Fruit fly (Drosophila melanogaster) whole organism, adult: ENCODE data around the gene CG5810.

ENCODE experiments used
- CG11617 ChIP-seq: fragments of 200-800 bp; sonication (Bioruptor generic); optimal IDR thresholded peaks from 2 replicates; lab custom pipeline; 2017; ENCODE audit warnings: mild to moderate bottlenecking, missing biosample characterization, missing genetic modification reagents, missing genetic modification characterization
- CG12768 ChIP-seq: fragments of 200-800 bp; sonication (Bioruptor generic); optimal IDR thresholded peaks from 2 replicates; lab custom pipeline; 2017; ENCODE audit warnings: missing biosample characterization, missing genetic modification characterization, mild to moderate bottlenecking, moderate library complexity, missing genetic modification reagents
- CG14711 ChIP-seq: fragments of 200-800 bp; sonication (Bioruptor generic); optimal IDR thresholded peaks from 2 replicates; lab custom pipeline; 2018; ENCODE audit warnings: missing biosample characterization, mild to moderate bottlenecking, missing genetic modification characterization, moderate library complexity
- CG1620 ChIP-seq: fragments of 200-800 bp; sonication (Bioruptor generic); optimal IDR thresholded peaks from 2 replicates; lab custom pipeline; 2016; ENCODE audit warnings: missing biosample characterization, missing genetic modification characterization
- CG33017 ChIP-seq: fragments of 200-800 bp; sonication (Bioruptor generic); optimal IDR thresholded peaks from 2 replicates; lab custom pipeline; 2018; ENCODE audit warnings: missing biosample characterization, mild to moderate bottlenecking, missing genetic modification characterization, moderate library complexity
- CG5204 ChIP-seq: fragments of 200-800 bp; sonication (Bioruptor generic); optimal IDR thresholded peaks from 2 replicates; lab custom pipeline; 2016; ENCODE audit warnings: missing biosample characterization, missing genetic modification characterization
- CG7045 ChIP-seq: fragments of 200-800 bp; sonication (Bioruptor generic); optimal IDR thresholded peaks from 2 replicates; lab custom pipeline; 2017; ENCODE audit warnings: missing biosample characterization, mild to moderate bottlenecking, missing genetic modification characterization
- CG7101 ChIP-seq: fragments of 200-800 bp; sonication (Bioruptor generic); optimal IDR thresholded peaks from 2 replicates; lab custom pipeline; 2018; ENCODE audit warnings: missing biosample characterization, mild to moderate bottlenecking, missing genetic modification characterization, moderate library complexity
- Clk ChIP-seq: fragments of 200-800 bp; sonication (Bioruptor generic); optimal IDR thresholded peaks from 2 replicates; lab custom pipeline; 2017; ENCODE audit warnings: missing biosample characterization, missing genetic modification characterization
- Crg-1 ChIP-seq: fragments of 200-800 bp; sonication (Bioruptor generic); optimal IDR thresholded peaks from 2 replicates; lab custom pipeline; 2016; ENCODE audit warnings: missing biosample characterization, missing genetic modification characterization
- Hr96 ChIP-seq: fragments of 200-800 bp; sonication (Bioruptor generic); optimal IDR thresholded peaks from 2 replicates; lab custom pipeline; 2016; ENCODE audit warnings: missing biosample characterization, missing genetic modification characterization
- Mnt ChIP-seq: fragments of 200-800 bp; sonication (Bioruptor generic); optimal IDR thresholded peaks from 2 replicates; lab custom pipeline; 2016; ENCODE audit warnings: missing biosample characterization, mild to moderate bottlenecking, missing genetic modification characterization
- bab1 ChIP-seq: fragments of 200-800 bp; sonication (Bioruptor generic); optimal IDR thresholded peaks from 3 replicates; lab custom pipeline; 2019; ENCODE audit warnings: missing biosample characterization, mild to moderate bottlenecking, missing genetic modification characterization, moderate library complexity
- cic ChIP-seq: fragments of 200-800 bp; sonication (Bioruptor generic); optimal IDR thresholded peaks from 2 replicates; lab custom pipeline; 2017; ENCODE audit warnings: missing biosample characterization, mild to moderate bottlenecking, missing genetic modification characterization, moderate library complexity
- cnc ChIP-seq, 2 experiments: fragments of >200 bp; optimal IDR thresholded peaks; 2 replicates each; lab custom pipeline; 2017
- kay ChIP-seq: fragments of 200-800 bp; sonication (Bioruptor generic); peaks from one replicate; lab custom pipeline; 2016; ENCODE audit warnings: missing biosample characterization, missing genetic modification characterization, borderline replicate concordance
- ovo ChIP-seq: fragments of 200-800 bp; sonication (Bioruptor generic); optimal IDR thresholded peaks from 2 replicates; lab custom pipeline; 2016; ENCODE audit warnings: missing biosample characterization, missing genetic modification characterization
- pad ChIP-seq: fragments of 200-800 bp; sonication (Bioruptor generic); optimal IDR thresholded peaks from 3 replicates; lab custom pipeline; 2017; ENCODE audit warnings: missing biosample characterization, missing genetic modification characterization, mild to moderate bottlenecking, moderate library complexity, missing genetic modification reagents
- tj ChIP-seq: fragments of 200-800 bp; sonication (Bioruptor generic); optimal IDR thresholded peaks from 3 replicates; lab custom pipeline; 2017; ENCODE audit warnings: missing biosample characterization, mild to moderate bottlenecking, missing genetic modification characterization, moderate library complexity
- toe ChIP-seq: fragments of 200-800 bp; sonication (Bioruptor generic); optimal IDR thresholded peaks from 2 replicates; lab custom pipeline; 2016; ENCODE audit warnings: missing biosample characterization, missing genetic modification characterization

Gene CG5810

DNA sequence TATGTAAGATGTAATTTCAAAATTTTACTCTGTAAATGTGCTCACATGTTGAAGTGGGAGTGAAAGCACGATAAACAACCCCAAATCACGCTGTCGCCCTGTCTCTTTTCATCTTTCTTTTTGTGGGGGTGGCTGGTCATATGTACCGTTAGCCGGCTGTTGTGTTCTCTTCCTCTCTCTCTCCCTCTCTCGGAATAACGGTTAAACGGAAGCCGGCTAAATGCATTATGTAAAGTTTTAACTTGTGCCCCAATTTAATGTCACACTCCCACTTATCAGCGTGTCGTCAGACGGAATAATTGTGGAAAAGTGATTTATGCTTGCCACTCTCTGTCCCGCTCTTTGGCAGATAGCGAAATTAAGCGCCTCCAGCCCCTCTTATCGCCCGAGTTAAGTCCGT is 22.2 kb upstream of the CG5810 start:
- TF ChIP-seq CG11617 (GFP tag; lab: Kevin White, UChicago), result no peak
- no peak for TF ChIP-seq CG7101
- TF ChIP-seq Mnt (GFP tag; lab: Kevin White, UChicago), result no peak
- TF ChIP-seq CG12768 (GFP tag; lab: Kevin White, UChicago), result no peak
- peak; percentile 66 for TF ChIP-seq ovo (GFP tag; lab: Kevin White, UChicago)
- no peak for TF ChIP-seq Hr96 (GFP tag; lab: Kevin White, UChicago)

DNA sequence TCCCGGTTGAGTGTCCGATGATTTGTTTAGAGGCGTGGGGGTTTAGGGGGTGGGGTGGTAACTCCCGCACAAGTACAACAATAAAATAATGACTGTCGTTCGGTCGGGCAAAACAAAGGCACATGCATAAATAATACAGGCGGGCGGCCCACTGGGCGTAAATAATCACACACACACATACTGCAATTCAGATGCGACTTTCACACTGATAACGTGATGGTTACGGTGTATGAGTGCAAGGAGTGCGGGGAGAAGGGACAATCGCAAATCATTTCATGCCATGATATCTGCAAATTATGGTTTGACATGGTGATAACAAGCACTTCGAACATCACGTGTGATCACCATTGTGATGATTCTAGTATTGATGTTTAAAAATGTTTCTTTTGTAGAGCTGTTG is 13.5 kb upstream of the CG5810 start:
- TF ChIP-seq tj (GFP tag; lab: Kevin White, UChicago) (no peak), CG1620 (GFP tag; lab: Kevin White, UChicago) (no peak), pad (no peak), CG7101 (no peak), ovo (GFP tag; lab: Kevin White, UChicago) (no peak), CG14711 (no peak), CG11617 (GFP tag; lab: Kevin White, UChicago) (no peak), cic (peak; percentile 51), CG12768 (GFP tag; lab: Kevin White, UChicago) (peak; percentile 1), CG7045 (no peak), Crg-1 (no peak), Mnt (GFP tag; lab: Kevin White, UChicago) (peak; percentile 21), Clk (GFP tag; lab: Kevin White, UChicago) (no peak), Hr96 (GFP tag; lab: Kevin White, UChicago) (no peak), CG33017 (tag; lab: Kevin White, UChicago) (no peak)

DNA sequence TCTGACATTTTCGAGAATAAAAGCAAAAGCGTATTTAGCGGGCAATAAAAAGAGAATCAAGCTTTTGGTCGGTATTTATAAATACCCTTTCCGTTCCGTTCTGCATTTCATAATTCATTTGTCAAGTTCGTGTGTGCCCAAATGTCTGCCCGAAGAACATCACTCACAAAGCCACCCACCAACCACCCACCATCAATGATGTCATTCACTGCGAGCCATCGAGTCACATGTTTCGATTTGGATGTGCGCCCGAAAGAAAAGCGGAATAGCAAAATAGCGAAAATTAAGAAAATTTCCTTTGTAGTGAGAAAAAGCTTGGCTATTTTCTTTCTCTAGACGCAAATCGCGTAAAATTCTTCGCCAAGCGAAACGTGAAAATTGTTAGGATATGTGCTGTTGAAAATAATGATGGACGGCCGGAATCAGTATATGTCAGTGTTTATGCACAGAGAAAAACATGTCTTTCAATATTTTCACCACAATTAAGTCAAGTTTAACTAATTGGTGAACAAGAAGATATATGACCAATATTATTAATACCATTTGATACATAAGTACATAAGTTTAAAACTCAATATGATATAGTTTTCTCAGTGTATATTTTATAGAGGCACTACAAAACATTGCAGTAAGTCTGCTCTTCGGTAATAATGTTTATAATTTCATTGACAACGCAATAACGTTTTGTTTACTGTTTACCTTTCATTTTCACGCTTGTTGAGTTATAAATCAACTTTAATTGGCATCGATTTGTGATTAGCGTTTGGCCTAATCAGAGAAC is 12.3 kb upstream of the CG5810 start:
- TF ChIP-seq CG7101, result peak; percentile 65
- peak; percentile 27 for TF ChIP-seq tj (GFP tag; lab: Kevin White, UChicago)
- TF ChIP-seq CG33017 (tag; lab: Kevin White, UChicago), result peak; percentile 55
- no peak for TF ChIP-seq bab1 (GFP tag; lab: Kevin White, UChicago)
- TF ChIP-seq toe (GFP tag; lab: Kevin White, UChicago), result no peak
- no peak for TF ChIP-seq ovo (GFP tag; lab: Kevin White, UChicago)
- TF ChIP-seq cic, result no peak
- TF ChIP-seq Mnt (GFP tag; lab: Kevin White, UChicago), result peak; percentile 24
- peak; percentile 55 for TF ChIP-seq CG5204 (GFP tag; lab: Kevin White, UChicago)
- peak; percentile 21 for TF ChIP-seq CG12768 (GFP tag; lab: Kevin White, UChicago)
- peak; percentile 9 for TF ChIP-seq CG7045
- no peak for TF ChIP-seq CG14711
- no peak for TF ChIP-seq Hr96 (GFP tag; lab: Kevin White, UChicago)
- TF ChIP-seq Clk (GFP tag; lab: Kevin White, UChicago), result no peak
- peak; percentile 3 for TF ChIP-seq CG1620 (GFP tag; lab: Kevin White, UChicago)
- TF ChIP-seq CG11617 (GFP tag; lab: Kevin White, UChicago), result peak; percentile 66
- TF ChIP-seq kay (GFP tag; lab: Kevin White, UChicago), result no peak

DNA sequence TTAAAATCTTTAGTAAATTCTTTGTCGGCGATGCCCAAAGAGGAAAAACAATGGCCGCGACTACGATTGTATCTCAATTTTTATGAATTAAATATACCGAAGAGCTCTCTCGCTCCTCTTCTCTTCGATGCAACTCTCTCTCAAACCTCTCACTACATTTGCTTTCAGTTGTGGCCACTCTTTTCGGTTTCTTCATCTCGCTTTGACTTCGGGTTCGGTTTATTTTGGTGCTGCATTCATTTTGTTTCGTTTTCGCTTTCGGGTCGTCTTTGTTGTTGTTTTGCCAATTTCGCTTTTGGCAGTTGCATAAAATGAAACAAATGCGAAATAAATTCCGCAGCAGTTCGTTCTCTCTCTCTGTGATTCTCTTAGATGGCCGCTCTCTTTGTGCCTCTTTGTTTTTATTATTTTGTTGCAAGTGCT is 10.7 kb upstream of the CG5810 start:
- TF ChIP-seq Hr96 (GFP tag; lab: Kevin White, UChicago) (no peak), kay (GFP tag; lab: Kevin White, UChicago) (peak; percentile 35), bab1 (GFP tag; lab: Kevin White, UChicago) (peak; percentile 38), Crg-1 (no peak), CG14711 (no peak), cic (no peak), tj (GFP tag; lab: Kevin White, UChicago) (peak; percentile 52), Mnt (GFP tag; lab: Kevin White, UChicago) (no peak), ovo (GFP tag; lab: Kevin White, UChicago) (no peak), cnc (optimal IDR thresholded peaks at IDR 0.05; lab: Kevin White, UChicago) (no peak), CG7101 (peak; percentile 23), toe (GFP tag; lab: Kevin White, UChicago) (no peak), Clk (GFP tag; lab: Kevin White, UChicago) (no peak), CG5204 (GFP tag; lab: Kevin White, UChicago) (no peak), CG12768 (GFP tag; lab: Kevin White, UChicago) (peak; percentile 51), CG33017 (tag; lab: Kevin White, UChicago) (peak; percentile 61), CG7045 (peak; percentile 48), pad (no peak), CG11617 (GFP tag; lab: Kevin White, UChicago) (peak; percentile 65), CG1620 (GFP tag; lab: Kevin White, UChicago) (no peak)

DNA sequence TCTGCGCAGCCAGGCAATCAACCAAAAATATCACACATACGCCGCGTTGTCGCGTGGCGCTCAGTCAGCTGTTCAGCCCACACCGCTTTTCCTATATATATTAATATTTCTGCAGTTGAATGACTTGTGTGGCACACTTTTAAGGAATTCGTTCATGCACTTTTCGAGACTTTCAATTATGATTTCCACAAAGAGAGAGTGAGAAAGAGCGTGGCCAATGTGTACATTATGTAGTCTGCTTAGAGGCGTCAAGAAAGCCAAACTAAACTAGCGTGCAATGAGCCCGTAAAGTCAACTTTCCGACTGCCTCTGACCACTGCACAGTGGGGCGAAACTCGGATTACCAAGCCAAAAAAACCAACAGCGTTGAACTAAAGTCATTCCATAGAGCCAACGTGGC is 9.4 kb upstream of the CG5810 start:
- TF ChIP-seq kay (GFP tag; lab: Kevin White, UChicago) (no peak), ovo (GFP tag; lab: Kevin White, UChicago) (no peak), Crg-1 (no peak), CG1620 (GFP tag; lab: Kevin White, UChicago) (no peak), CG7045 (no peak), cnc (optimal IDR thresholded peaks at IDR 0.05; lab: Kevin White, UChicago) (no peak), CG33017 (tag; lab: Kevin White, UChicago) (no peak), Hr96 (GFP tag; lab: Kevin White, UChicago) (no peak), CG5204 (GFP tag; lab: Kevin White, UChicago) (no peak)

DNA sequence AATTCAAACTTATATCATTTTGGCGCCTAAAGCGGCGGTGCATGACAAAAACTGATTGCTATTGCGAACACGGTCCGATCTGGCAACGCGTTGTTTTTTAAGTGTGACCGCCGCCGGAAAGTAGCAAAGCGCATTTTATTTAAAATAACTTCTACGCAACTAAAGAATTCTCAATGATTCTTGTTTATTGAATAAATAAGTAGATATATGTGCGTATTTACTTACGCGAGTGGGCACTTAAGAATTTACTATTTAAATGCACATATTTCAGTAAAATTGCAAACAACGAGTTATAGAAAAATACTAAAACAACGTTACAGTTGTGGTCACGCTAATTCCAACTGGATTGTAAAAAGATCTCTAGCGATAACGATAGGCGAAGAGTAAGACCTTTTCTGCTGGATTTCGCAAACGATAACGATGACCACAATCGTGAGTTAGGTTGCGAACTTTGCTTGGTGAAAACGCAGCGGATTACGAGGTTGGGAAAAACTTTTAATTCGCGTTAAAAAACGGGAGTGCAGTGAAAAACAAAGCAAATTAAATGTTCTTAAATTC is 7.6 kb upstream of the CG5810 start:
- TF ChIP-seq toe (GFP tag; lab: Kevin White, UChicago) (peak; percentile 8), CG5204 (GFP tag; lab: Kevin White, UChicago) (peak; percentile 27), kay (GFP tag; lab: Kevin White, UChicago) (no peak), CG14711 (peak; percentile 13), CG12768 (GFP tag; lab: Kevin White, UChicago) (no peak), Hr96 (GFP tag; lab: Kevin White, UChicago) (no peak), tj (GFP tag; lab: Kevin White, UChicago) (peak; percentile 13), CG7101 (peak; percentile 12), CG7045 (no peak), Mnt (GFP tag; lab: Kevin White, UChicago) (no peak), bab1 (GFP tag; lab: Kevin White, UChicago) (peak; percentile 29), CG1620 (GFP tag; lab: Kevin White, UChicago) (peak; percentile 9), cic (no peak)
